Worm (Caenorhabditis elegans): ENCODE results near the gene rabr-2.

DNA sequence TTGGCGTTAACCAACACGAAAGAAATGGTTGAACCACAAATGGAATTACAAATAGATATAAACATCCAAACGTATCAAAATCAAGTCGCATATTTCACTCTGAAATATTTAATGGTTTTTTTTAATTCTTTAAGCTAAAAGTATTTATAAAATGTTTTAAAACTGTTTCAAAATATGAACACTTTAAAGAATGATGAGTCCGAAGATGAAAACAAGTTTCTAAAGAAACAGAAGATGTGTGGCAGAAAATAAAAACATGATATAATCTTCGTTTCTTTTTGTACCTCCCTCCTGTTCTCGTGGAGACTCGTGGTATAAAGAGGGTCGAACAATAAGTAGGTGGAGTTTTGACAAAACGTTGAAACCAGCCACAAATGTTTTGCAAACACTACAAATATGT, 51.8 kb downstream of the rabr-2 start, which contains the start of gene lact-6:
- TF ChIP-seq nhr-71 (tag; optimal IDR thresholded peaks at IDR 0.05) (no peak), ztf-4 (tag; optimal IDR thresholded peaks at IDR 0.05) (no peak), rnt-1 (tag; optimal IDR thresholded peaks at IDR 0.05) (no peak), unc-62 (GFP tag; optimal IDR thresholded peaks at IDR 0.05) (no peak), alr-1 (tag; optimal IDR thresholded peaks at IDR 0.05; ENCODE audit: borderline replicate concordance) (no peak), aly-2 (tag; optimal IDR thresholded peaks at IDR 0.05) (no peak), mdl-1 (tag; optimal IDR thresholded peaks at IDR 0.05) (no peak), fkh-10 (GFP tag; optimal IDR thresholded peaks at IDR 0.05) (no peak), blmp-1 (tag; optimal IDR thresholded peaks at IDR 0.05) (no peak), nhr-11 (tag; optimal IDR thresholded peaks at IDR 0.05) (no peak), skn-1 (tag; optimal IDR thresholded peaks at IDR 0.05) (no peak), nhr-237 (tag; optimal IDR thresholded peaks at IDR 0.05) (no peak)
